Fruit fly (Drosophila melanogaster) whole organism, pupa: ENCODE data around the gene CG6685.

ENCODE experiments used
- CG12605 ChIP-seq: fragments of 200-800 bp; sonication (Bioruptor generic); IDR thresholded peaks from 2 replicates; pipeline ENCODE4 v1.3.6; 2022; ENCODE audit warnings: missing biosample characterization, missing genetic modification characterization
- CG14655 ChIP-seq: fragments of 200-800 bp; sonication (Bioruptor generic); optimal IDR thresholded peaks from 3 replicates; lab custom pipeline; 2017; ENCODE audit warnings: mild to moderate bottlenecking, missing biosample characterization, missing genetic modification reagents, missing genetic modification characterization
- CG15710 ChIP-seq: fragments of 200-800 bp; sonication (Bioruptor generic); optimal IDR thresholded peaks from 2 replicates; lab custom pipeline; 2018; ENCODE audit warnings: missing biosample characterization, mild to moderate bottlenecking, missing genetic modification characterization, moderate library complexity
- CG17806 ChIP-seq: fragments of 200-800 bp; sonication (Bioruptor generic); optimal IDR thresholded peaks from 2 replicates; lab custom pipeline; 2018; ENCODE audit warnings: missing biosample characterization, mild to moderate bottlenecking, missing genetic modification characterization, moderate library complexity
- CG32121 ChIP-seq: fragments of 200-800 bp; sonication (Bioruptor generic); IDR thresholded peaks from 2 replicates; pipeline ENCODE4 v1.3.6; 2022; ENCODE audit warnings: missing biosample characterization, missing genetic modification characterization
- CG34367 ChIP-seq: fragments of 200-800 bp; sonication (Bioruptor generic); optimal IDR thresholded peaks from 2 replicates; lab custom pipeline; 2018; ENCODE audit warnings: missing biosample characterization, mild to moderate bottlenecking, missing genetic modification characterization
- CG4496 ChIP-seq: fragments of 200-800 bp; sonication (Bioruptor generic); IDR thresholded peaks from 3 replicates; pipeline ENCODE4 v1.3.6; 2022; ENCODE audit warnings: missing biosample characterization, missing genetic modification characterization
- CG8159 ChIP-seq: fragments of 200-800 bp; sonication (Bioruptor generic); optimal IDR thresholded peaks from 3 replicates; lab custom pipeline; 2018; ENCODE audit warnings: missing biosample characterization, mild to moderate bottlenecking, missing genetic modification characterization, moderate library complexity
- CG8301 ChIP-seq: fragments of 200-800 bp; sonication (Bioruptor generic); optimal IDR thresholded peaks from 2 replicates; lab custom pipeline; 2018; ENCODE audit warnings: missing biosample characterization, mild to moderate bottlenecking, missing genetic modification characterization
- CG9948 ChIP-seq: fragments of 200-800 bp; sonication (Bioruptor generic); optimal IDR thresholded peaks from 2 replicates; lab custom pipeline; 2018; ENCODE audit warnings: missing biosample characterization, mild to moderate bottlenecking, missing genetic modification characterization, moderate library complexity
- D1 ChIP-seq: fragments of 200-800 bp; sonication (Bioruptor generic); optimal IDR thresholded peaks from 2 replicates; lab custom pipeline; 2018; ENCODE audit warnings: missing biosample characterization, mild to moderate bottlenecking, missing genetic modification characterization, moderate library complexity
- EcR ChIP-seq: fragments of 200-800 bp; sonication (Bioruptor generic); optimal IDR thresholded peaks from 3 replicates; lab custom pipeline; 2019; ENCODE audit warnings: missing biosample characterization, missing genetic modification characterization, mild to moderate bottlenecking, moderate library complexity, missing genetic modification reagents
- Ets98B ChIP-seq: fragments of 200-800 bp; sonication (Bioruptor generic); IDR thresholded peaks from 2 replicates; pipeline ENCODE4 v1.3.6; 2022; ENCODE audit warnings: missing biosample characterization, missing genetic modification characterization
- Pif1A ChIP-seq: fragments of 200-800 bp; sonication (Bioruptor generic); optimal IDR thresholded peaks from 3 replicates; lab custom pipeline; 2016; ENCODE audit warnings: missing biosample characterization, missing genetic modification characterization
- Pif1B ChIP-seq: fragments of 200-800 bp; sonication (Bioruptor generic); optimal IDR thresholded peaks from 3 replicates; lab custom pipeline; 2016; ENCODE audit warnings: missing biosample characterization, missing genetic modification characterization
- Snoo ChIP-seq: fragments of 200-800 bp; sonication (Bioruptor generic); optimal IDR thresholded peaks from 3 replicates; lab custom pipeline; 2017; ENCODE audit warnings: missing biosample characterization, mild to moderate bottlenecking, missing genetic modification characterization, inconsistent platforms
- fd96Ca ChIP-seq: fragments of 200-800 bp; sonication (Bioruptor generic); IDR thresholded peaks from 3 replicates; pipeline ENCODE4 v1.3.6; 2022; ENCODE audit warnings: missing biosample characterization, missing genetic modification characterization
- gl ChIP-seq: fragments of 200-800 bp; sonication (Bioruptor generic); optimal IDR thresholded peaks from 2 replicates; lab custom pipeline; 2018; ENCODE audit warnings: missing biosample characterization, mild to moderate bottlenecking, missing genetic modification characterization

Gene CG6685

dm6 chr3L:9968267-9968721, at the start of gene CG6685, which contains the start of gene Dronc:
Gene CG6685, minus strand, starts transcription at chr3L:9968317.
Gene Dronc, plus strand, starts transcription at chr3L:9968479.
- TF ChIP-seq CG8159 (tag; lab: Kevin White, UChicago) (peak; percentile 36), EcR (GFP tag; lab: Kevin White, UChicago) (peak; percentile 57), D1 (tag; lab: Kevin White, UChicago) (no peak), Snoo (tag; lab: Kevin White, UChicago) (no peak)

DNA sequence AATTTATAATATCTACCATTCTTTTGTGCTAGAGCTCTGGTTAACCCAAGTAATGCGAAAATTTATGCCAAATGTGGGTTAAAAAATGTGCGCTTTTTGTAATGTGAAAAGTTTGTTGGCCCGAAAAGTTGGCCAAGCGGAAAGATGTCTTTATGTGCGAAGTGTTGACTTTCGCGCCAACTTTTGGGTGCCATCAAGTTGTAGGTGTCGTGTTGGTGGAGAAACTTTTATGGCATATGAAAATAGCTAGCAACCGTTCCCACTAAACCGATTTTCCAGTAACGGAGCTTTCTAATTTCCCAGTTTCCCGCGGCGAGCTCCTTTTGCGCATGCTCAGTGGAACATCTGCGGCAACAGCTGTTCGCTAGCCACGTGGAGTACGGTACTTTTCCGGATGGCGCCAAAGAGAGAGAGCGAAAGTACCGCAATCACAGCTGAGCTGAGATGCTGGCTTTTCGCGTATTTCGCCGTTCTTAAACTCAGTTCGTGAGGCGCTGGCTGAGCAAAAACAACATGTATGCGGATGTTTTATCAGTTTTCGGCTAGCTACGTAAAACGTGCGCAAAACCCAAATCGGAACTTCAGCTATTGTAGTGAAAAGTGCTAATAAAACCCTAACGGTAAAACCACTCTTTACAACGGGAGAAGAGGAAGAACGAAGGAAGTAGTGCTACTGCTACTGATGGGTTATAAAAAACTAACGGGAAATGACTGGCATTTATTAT, 6.2 kb upstream of the CG6685 start, which contains the start of gene dpr6:
TSS of gene dpr6 (plus strand) at position 480 of the 725 bp plus-strand sequence.
- no peak for TF ChIP-seq CG32121 (GFP tag; lab: Robert Waterston, UW)
- no peak for TF ChIP-seq CG4496
- TF ChIP-seq CG14655 (GFP tag; lab: Kevin White, UChicago): no peak
- TF ChIP-seq CG17806 (tag; lab: Kevin White, UChicago): no peak
- no peak for TF ChIP-seq CG9948 (tag; lab: Kevin White, UChicago)
- TF ChIP-seq CG12605 (GFP tag; lab: Robert Waterston, UW): no peak
- no peak for TF ChIP-seq CG8159 (tag; lab: Kevin White, UChicago)
- TF ChIP-seq gl (tag; lab: Kevin White, UChicago): no peak
- TF ChIP-seq D1 (tag; lab: Kevin White, UChicago): no peak

- TF ChIP-seq CG15710 (tag; lab: Kevin White, UChicago) (no peak), CG12605 (GFP tag; lab: Robert Waterston, UW) (no peak), Pif1A (peak; percentile 41), CG32121 (GFP tag; lab: Robert Waterston, UW) (no peak), CG9948 (tag; lab: Kevin White, UChicago) (no peak), CG4496 (peak; percentile 22; the same call in 1 of the 3 replicates), CG8301 (tag; lab: Kevin White, UChicago) (no peak), CG34367 (tag; lab: Kevin White, UChicago) (peak; percentile 21), Pif1B (peak; percentile 10), fd96Ca (no peak)
Observed at dm6 chr3L:9972007-9972856, 4.1 kb upstream of the CG6685 start, which contains the start of the genes CG6674, CG42455 and vnc. Gene CG6674, minus strand, starts transcription at chr3L:9972054. Gene CG42455, plus strand, starts transcription at chr3L:9972312. Gene vnc, plus strand, starts transcription at chr3L:9972312.

- no peak for TF ChIP-seq Snoo (tag; lab: Kevin White, UChicago)
- TF ChIP-seq EcR (GFP tag; lab: Kevin White, UChicago): peak; percentile 91
- no peak for TF ChIP-seq CG34367 (tag; lab: Kevin White, UChicago)
- TF ChIP-seq CG9948 (tag; lab: Kevin White, UChicago): no peak
- TF ChIP-seq Ets98B: no peak
- no peak for TF ChIP-seq Pif1A
Observed at dm6 chr3L:9969158-9969557, 1.0 kb upstream of the CG6685 start.

DNA sequence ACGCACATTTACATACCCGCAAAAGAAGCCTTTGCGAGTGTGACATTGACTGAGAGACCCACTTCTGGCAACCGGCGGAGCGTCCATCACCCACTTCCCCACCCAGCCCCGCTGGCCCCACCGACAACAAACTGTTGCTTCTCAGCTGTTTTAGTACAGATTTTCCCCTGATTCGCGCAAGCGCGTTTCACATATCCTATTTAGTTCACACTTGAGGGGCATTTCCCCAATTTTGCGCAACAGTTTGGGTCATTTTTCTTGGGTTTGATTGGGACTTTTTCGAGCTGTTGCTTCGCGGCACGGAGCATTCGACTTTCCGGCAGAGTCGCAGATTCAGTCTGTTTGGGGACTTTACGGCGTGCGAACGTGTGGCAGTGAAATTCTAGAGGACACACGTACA, 40.9 kb downstream of the CG6685 start:
- TF ChIP-seq gl (tag; lab: Kevin White, UChicago) (no peak), CG12605 (GFP tag; lab: Robert Waterston, UW) (peak; percentile 94)
